Worm (Caenorhabditis elegans) whole organism, L1 larva: ENCODE measurements around the gene ZC373.5.

Experiments
- ama-1 ChIP-seq: fragments of 150-350 bp; optimal IDR thresholded peaks from 2 replicates; lab custom pipeline; 2014
- ceh-8 ChIP-seq: fragments of 200-800 bp; sonication (Bioruptor generic); optimal IDR thresholded peaks from 2 replicates; lab custom pipeline; 2018; ENCODE audit warnings: mild to moderate bottlenecking, missing genetic modification characterization, moderate library complexity, missing compliant biosample characterization
- egl-13 ChIP-seq: sonication (generic microtip); optimal IDR thresholded peaks from 2 replicates; lab custom pipeline; 2016; ENCODE audit warnings: missing genotype, missing genetic modification reagents, missing genetic modification characterization, missing compliant biosample characterization
- elt-3 ChIP-seq, 6 experiments: fragments of 150-350 bp in 1 of 6; sonication (generic microtip); optimal IDR thresholded peaks; 2 replicates each; lab custom pipeline; 2017 to 2018; ENCODE audit warnings: missing biosample characterization in 6 of 6, missing genetic modification characterization in 6 of 6, inconsistent platforms in 1 of 6
- fkh-10 ChIP-seq: sonication (generic microtip); optimal IDR thresholded peaks from 2 replicates; lab custom pipeline; 2017; ENCODE audit warnings: missing biosample characterization, missing genetic modification reagents, missing genetic modification characterization
- fkh-8 ChIP-seq: sonication (generic microtip); optimal IDR thresholded peaks from 2 replicates; lab custom pipeline; 2016; ENCODE audit warnings: mild to moderate bottlenecking, missing genetic modification characterization, missing compliant biosample characterization
- nhr-11 ChIP-seq: fragments of 150-350 bp; optimal IDR thresholded peaks from 2 replicates; lab custom pipeline; 2014; ENCODE audit warnings: missing biosample characterization, missing genetic modification characterization
- nhr-77 ChIP-seq: fragments of 150-350 bp; optimal IDR thresholded peaks from 2 replicates; lab custom pipeline; 2014; ENCODE audit warnings: missing biosample characterization, missing genetic modification characterization
- pax-3 ChIP-seq: fragments of 200-800 bp; sonication (Bioruptor generic); optimal IDR thresholded peaks from 2 replicates; lab custom pipeline; 2018; ENCODE audit warnings: mild to moderate bottlenecking, missing genetic modification characterization, moderate library complexity, missing compliant biosample characterization
- skn-1 ChIP-seq: fragments of 150-350 bp; optimal IDR thresholded peaks from 2 replicates; lab custom pipeline; 2014; ENCODE audit warnings: missing biosample characterization, missing genetic modification characterization
- sox-4 ChIP-seq: sonication (generic microtip); optimal IDR thresholded peaks from 2 replicates; lab custom pipeline; 2016; ENCODE audit warnings: missing genetic modification characterization, missing compliant biosample characterization

ce11 chrX:10027556-10027955, 46.6 kb downstream of the ZC373.5 start, which contains the start of gene mkk-4:
- no peak for TF ChIP-seq skn-1 (tag; lab: Kevin White, UChicago)
- no peak for TF ChIP-seq elt-3 (tag; optimal IDR thresholded peaks at IDR 0.05; lab: Kevin White, UChicago)
- no peak for TF ChIP-seq nhr-77 (tag; lab: Kevin White, UChicago)
- no peak for TF ChIP-seq fkh-8
- no peak for TF ChIP-seq pax-3 (tag; lab: Kevin White, UChicago)
- no peak for TF ChIP-seq ceh-8
- TF ChIP-seq ama-1 (lab: Kevin White, UChicago), result no peak
- TF ChIP-seq nhr-11 (tag; lab: Kevin White, UChicago), result no peak
- no peak for TF ChIP-seq fkh-10 (GFP tag; lab: Kevin White, UChicago)
- no peak for TF ChIP-seq egl-13 (tag; lab: Kevin White, UChicago)
- TF ChIP-seq sox-4 (tag; lab: Kevin White, UChicago), result no peak
